Worm (Caenorhabditis elegans): ENCODE data around the gene ser-6.

The ser-6 gene

DNA sequence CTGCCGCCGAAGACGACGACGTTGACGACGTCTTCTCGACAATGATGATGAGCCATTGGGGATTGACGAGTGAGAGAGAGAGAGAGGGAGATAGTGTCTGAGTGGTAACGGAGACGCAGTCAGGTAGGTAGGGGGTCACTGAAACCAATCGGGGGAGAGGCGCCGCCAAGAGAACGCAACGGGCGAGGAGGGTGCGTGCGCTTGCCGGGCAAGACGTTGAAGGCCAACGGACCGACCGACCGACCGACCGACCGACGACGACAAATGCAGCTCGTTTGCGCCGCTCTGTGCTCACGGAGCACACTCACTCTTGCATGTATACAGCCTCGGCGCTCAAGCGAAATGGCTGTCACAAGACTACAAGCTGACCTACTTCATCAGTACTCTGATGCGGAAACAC, 30.6 kb downstream of the ser-6 start:
- peak; percentile 32 for TF ChIP-seq hmg-4 (GFP tag; optimal IDR thresholded peaks at IDR 0.05)
- no peak for TF ChIP-seq flt-1 (GFP tag; IDR thresholded peaks at IDR 0.05)

DNA sequence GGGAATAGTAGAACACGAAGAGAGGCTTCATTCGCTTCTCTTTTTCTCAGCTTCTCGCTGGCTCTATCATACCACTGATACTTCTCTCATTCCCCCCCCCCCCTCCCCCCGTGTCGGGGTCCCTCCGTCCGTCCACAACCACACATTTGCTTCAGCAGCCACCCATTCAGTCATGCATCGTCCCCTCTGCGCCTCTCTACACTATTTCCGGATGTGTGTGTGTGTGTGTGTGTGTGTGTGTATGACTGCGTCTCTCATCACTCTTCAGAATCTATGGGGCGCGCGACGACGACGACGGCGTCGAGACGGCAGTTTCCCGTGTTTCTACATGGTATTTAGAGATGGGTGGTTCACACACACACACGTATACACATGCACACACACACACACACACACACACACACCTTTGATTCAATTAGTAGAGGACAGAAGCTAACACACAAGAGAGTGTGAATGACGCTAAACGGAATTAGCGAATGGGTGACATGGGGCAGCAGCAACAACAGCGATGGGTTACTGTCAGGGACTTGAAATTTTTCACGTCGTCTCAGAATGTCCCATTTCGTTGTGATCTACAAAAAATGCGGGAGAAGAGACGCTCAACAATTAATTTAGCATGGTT, 33.5 kb downstream of the ser-6 start:
- no peak for TF ChIP-seq tra-4 (tag; optimal IDR thresholded peaks at IDR 0.05)
- TF ChIP-seq hmg-4 (GFP tag; optimal IDR thresholded peaks at IDR 0.05) = peak; percentile 78
- no peak for TF ChIP-seq ets-7 (tag; optimal IDR thresholded peaks at IDR 0.05)
- TF ChIP-seq sea-1 (GFP tag; conservative IDR thresholded peaks at IDR 0.05) = no peak
- no peak for TF ChIP-seq ceh-36 (tag; optimal IDR thresholded peaks at IDR 0.05)
- peak; percentile 41 for TF ChIP-seq F13C5.2 (tag; optimal IDR thresholded peaks at IDR 0.05)
- TF ChIP-seq B0310.2 (tag; optimal IDR thresholded peaks at IDR 0.05) = no peak

DNA sequence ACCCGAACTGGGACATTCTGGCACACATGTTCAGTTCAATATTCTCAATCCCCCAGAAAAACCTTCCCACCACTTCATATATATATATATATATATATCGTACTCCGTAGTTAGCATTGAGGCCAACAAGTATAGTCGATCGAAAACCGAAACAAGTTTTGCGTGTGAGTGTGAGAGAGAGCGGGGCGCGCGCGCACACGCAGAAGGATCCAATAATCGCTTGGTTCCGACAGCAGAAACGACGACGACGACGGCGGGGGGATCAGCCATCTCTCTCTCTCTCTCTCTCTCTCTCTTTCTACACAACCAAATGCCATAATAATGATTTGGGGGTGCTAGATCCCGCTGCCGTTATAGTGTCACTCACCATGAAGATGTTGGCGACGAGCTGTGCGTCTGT, 35.0 kb downstream of the ser-6 start:
- no peak for TF ChIP-seq ets-7 (tag; optimal IDR thresholded peaks at IDR 0.05)
- no peak for TF ChIP-seq ceh-36 (tag; optimal IDR thresholded peaks at IDR 0.05)
- no peak for TF ChIP-seq pes-1 (GFP tag; IDR thresholded peaks at IDR 0.05)
- no peak for TF ChIP-seq aly-1 (tag; optimal IDR thresholded peaks at IDR 0.05)
- no peak for TF ChIP-seq sea-1 (GFP tag; conservative IDR thresholded peaks at IDR 0.05)
- no peak for TF ChIP-seq tbx-11 (GFP tag; IDR thresholded peaks at IDR 0.05)
- no peak for TF ChIP-seq tbx-37 (GFP tag; conservative IDR thresholded peaks at IDR 0.05)
- no peak for TF ChIP-seq hnd-1 (tag; optimal IDR thresholded peaks at IDR 0.05)
- TF ChIP-seq scrt-1 (GFP tag; IDR thresholded peaks at IDR 0.05) = no peak
- no peak for TF ChIP-seq hmbx-1 (tag; optimal IDR thresholded peaks at IDR 0.05)
- TF ChIP-seq B0310.2 (tag; optimal IDR thresholded peaks at IDR 0.05) = no peak
- TF ChIP-seq ama-1 (optimal IDR thresholded peaks at IDR 0.05) = no peak
- no peak for TF ChIP-seq hmg-4 (GFP tag; optimal IDR thresholded peaks at IDR 0.05)

DNA sequence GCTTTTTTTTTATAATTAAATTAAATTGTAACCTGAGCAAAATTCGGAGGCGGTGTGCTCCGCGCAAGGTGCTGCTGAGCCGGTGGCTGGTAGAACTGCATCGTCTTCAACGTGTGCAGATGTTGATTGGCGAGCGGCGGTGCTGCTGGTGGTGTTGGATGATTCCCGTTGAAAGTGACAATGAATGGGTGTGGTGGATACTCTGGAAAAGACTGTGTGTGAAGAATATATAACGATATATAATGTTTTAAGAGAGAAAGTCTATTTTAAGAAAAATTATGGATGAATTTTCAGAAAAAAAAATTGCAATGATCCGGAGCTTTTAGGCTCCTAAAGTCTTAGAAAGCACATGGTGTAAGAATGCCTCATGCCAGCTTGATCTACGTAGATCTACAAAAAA, 35.5 kb downstream of the ser-6 start, which contains the start of gene Y54G2A.26:
Gene Y54G2A.26 (minus strand): TSS at position 101 of the 400 bp plus-strand sequence.
- TF ChIP-seq ceh-36 (tag; optimal IDR thresholded peaks at IDR 0.05) = no peak
- no peak for TF ChIP-seq tbx-37 (GFP tag; conservative IDR thresholded peaks at IDR 0.05)
- no peak for TF ChIP-seq flt-1 (GFP tag; IDR thresholded peaks at IDR 0.05)
- no peak for TF ChIP-seq scrt-1 (GFP tag; IDR thresholded peaks at IDR 0.05)
- no peak for TF ChIP-seq ceh-13 (GFP tag; optimal IDR thresholded peaks at IDR 0.05)
- no peak for TF ChIP-seq F13C5.2 (tag; optimal IDR thresholded peaks at IDR 0.05)
- TF ChIP-seq hmg-4 (GFP tag; optimal IDR thresholded peaks at IDR 0.05) = no peak
- TF ChIP-seq B0310.2 (tag; optimal IDR thresholded peaks at IDR 0.05) = no peak

DNA sequence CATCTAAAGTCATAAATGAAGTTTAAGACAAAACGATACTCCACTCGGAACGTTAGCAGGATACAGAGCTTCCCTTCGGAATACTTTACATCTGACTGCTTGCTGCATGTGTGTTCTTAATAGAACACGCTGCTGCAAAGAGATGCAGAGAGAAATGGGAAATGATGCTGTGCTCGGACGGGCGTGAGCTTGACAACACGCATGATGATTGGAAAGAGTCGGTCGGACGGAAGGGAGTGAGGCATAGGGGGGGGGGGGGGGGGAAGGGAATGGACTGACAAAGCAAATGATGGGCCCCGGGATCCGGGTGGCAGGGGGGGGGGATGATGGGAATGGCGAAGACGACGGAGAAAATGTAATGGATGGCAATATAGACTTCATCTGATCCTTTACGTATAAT, 37.4 kb downstream of the ser-6 start:
- TF ChIP-seq hmg-4 (GFP tag; optimal IDR thresholded peaks at IDR 0.05) (peak; percentile 18), sea-1 (GFP tag; conservative IDR thresholded peaks at IDR 0.05) (no peak)

DNA sequence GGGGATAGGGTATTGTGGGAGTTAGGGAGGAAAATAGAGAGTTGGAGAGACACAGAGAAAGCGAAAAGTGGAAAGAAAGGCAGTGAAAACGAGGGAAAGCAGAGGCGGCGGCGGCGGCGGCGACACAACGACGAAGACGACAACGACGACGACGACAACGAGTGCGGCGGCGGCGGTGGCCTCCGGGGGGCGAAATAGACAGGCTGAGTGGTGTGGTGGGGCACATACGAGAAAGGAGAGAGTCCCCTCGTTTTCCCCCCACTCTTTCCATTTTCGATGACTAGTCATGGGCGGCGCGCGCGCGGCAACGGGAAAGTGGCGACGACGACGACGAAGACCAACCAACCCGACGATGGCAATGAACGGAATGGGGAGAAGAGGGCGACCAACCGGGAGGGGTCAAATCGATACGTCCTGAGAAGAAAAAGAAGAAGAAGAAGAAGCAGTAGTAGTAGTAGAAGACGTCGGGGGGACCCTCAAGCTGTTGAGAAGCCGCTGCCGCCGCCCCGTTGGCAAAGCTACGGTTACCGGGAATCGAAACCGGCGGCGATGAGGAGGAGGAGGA, 38.8 kb downstream of the ser-6 start:
- TF ChIP-seq F13C5.2 (tag; optimal IDR thresholded peaks at IDR 0.05) (peak; percentile 16), tbx-11 (GFP tag; IDR thresholded peaks at IDR 0.05) (no peak), hmg-4 (GFP tag; optimal IDR thresholded peaks at IDR 0.05) (peak; percentile 39), aly-1 (tag; optimal IDR thresholded peaks at IDR 0.05) (peak; percentile 67), ama-1 (optimal IDR thresholded peaks at IDR 0.05) (no peak), ceh-36 (tag; optimal IDR thresholded peaks at IDR 0.05) (no peak), B0310.2 (tag; optimal IDR thresholded peaks at IDR 0.05) (no peak), scrt-1 (GFP tag; IDR thresholded peaks at IDR 0.05) (no peak)

DNA sequence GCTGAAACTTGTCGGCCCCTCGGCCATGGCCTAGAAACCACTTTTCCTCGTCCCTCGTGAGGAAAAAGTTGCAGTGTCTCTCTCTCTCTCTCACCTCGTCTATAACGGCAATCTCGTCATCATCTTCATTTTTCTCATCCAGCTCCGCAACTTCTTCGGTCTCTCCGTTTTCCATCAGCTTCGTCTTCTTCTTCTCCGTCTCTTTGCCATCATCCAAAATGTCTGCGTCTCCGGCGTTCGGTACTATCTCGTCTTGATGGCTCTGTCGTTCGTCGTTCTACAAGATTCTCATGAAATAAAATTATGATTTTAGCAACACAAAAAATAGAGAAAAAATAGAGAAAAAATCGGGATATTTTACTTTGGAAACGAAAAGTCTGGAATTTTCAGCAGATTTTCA, 41.6 kb downstream of the ser-6 start:
- no peak for TF ChIP-seq tbx-37 (GFP tag; conservative IDR thresholded peaks at IDR 0.05)
- no peak for TF ChIP-seq hmbx-1 (tag; optimal IDR thresholded peaks at IDR 0.05)
- no peak for TF ChIP-seq ceh-13 (GFP tag; optimal IDR thresholded peaks at IDR 0.05)
- TF ChIP-seq tbx-11 (GFP tag; IDR thresholded peaks at IDR 0.05) = no peak
- TF ChIP-seq ets-7 (tag; optimal IDR thresholded peaks at IDR 0.05) = no peak
- no peak for TF ChIP-seq tra-4 (tag; optimal IDR thresholded peaks at IDR 0.05)
- TF ChIP-seq ceh-36 (tag; optimal IDR thresholded peaks at IDR 0.05) = no peak
- no peak for TF ChIP-seq hnd-1 (tag; optimal IDR thresholded peaks at IDR 0.05)
- TF ChIP-seq ama-1 (optimal IDR thresholded peaks at IDR 0.05) = no peak
- no peak for TF ChIP-seq hmg-4 (GFP tag; optimal IDR thresholded peaks at IDR 0.05)
- no peak for TF ChIP-seq flt-1 (GFP tag; IDR thresholded peaks at IDR 0.05)

DNA sequence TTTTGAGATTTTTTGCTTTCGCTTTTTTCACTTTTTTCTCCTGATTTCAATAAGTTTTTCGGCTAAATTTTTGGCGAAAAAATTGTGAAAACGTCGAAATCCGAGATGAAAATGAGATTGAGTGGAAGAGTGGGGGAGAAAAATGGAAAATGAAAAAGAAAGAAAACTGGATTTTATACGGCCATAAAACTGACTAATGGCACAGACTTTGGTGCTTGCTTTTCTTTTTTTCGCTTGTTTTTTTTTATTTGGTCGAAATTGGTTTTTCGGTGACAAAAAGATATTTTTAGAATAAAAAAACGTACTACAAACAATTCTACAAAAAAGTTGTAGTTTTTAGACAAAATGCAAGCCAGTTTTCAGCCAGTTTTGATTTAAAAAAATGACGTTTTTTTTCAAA, 42.9 kb downstream of the ser-6 start:
- no peak for TF ChIP-seq tbx-11 (GFP tag; IDR thresholded peaks at IDR 0.05)
- TF ChIP-seq B0310.2 (tag; optimal IDR thresholded peaks at IDR 0.05) = no peak
- no peak for TF ChIP-seq flt-1 (GFP tag; IDR thresholded peaks at IDR 0.05)
- TF ChIP-seq hmbx-1 (tag; optimal IDR thresholded peaks at IDR 0.05) = no peak
- no peak for TF ChIP-seq scrt-1 (GFP tag; IDR thresholded peaks at IDR 0.05)
- no peak for TF ChIP-seq pes-1 (GFP tag; IDR thresholded peaks at IDR 0.05)
- no peak for TF ChIP-seq hmg-4 (GFP tag; optimal IDR thresholded peaks at IDR 0.05)
- no peak for TF ChIP-seq tbx-37 (GFP tag; conservative IDR thresholded peaks at IDR 0.05)
- no peak for TF ChIP-seq aly-1 (tag; optimal IDR thresholded peaks at IDR 0.05)
- TF ChIP-seq ceh-36 (tag; optimal IDR thresholded peaks at IDR 0.05) = no peak
- no peak for TF ChIP-seq ama-1 (optimal IDR thresholded peaks at IDR 0.05)
- TF ChIP-seq tra-4 (tag; optimal IDR thresholded peaks at IDR 0.05) = no peak
- no peak for TF ChIP-seq ceh-13 (GFP tag; optimal IDR thresholded peaks at IDR 0.05)
- no peak for TF ChIP-seq F13C5.2 (tag; optimal IDR thresholded peaks at IDR 0.05)

Measured in whole organism, early embryonic.